Worm (Caenorhabditis elegans) whole organism, L4 larva: Measurements from ENCODE around the gene EGAP4.1.

Experiments
- F10B5.3 ChIP-seq: sonication (generic microtip); optimal IDR thresholded peaks from 2 replicates; lab custom pipeline; 2016; ENCODE audit warnings: mild to moderate bottlenecking, missing genetic modification characterization, missing compliant biosample characterization
- F26F4.8 ChIP-seq: fragments of 200-800 bp; sonication (Bioruptor generic); conservative IDR thresholded peaks from 2 replicates; pipeline ENCODE4 v1.3.6; 2022; ENCODE audit warnings: missing genetic modification characterization, missing compliant biosample characterization
- F37D6.2 ChIP-seq: sonication (generic microtip); optimal IDR thresholded peaks from 2 replicates; lab custom pipeline; 2016; ENCODE audit warnings: mild to moderate bottlenecking, missing genetic modification characterization, missing compliant biosample characterization
- T20F7.1 ChIP-seq: fragments of 200-800 bp; sonication (Bioruptor generic); optimal IDR thresholded peaks from 2 replicates; lab custom pipeline; 2018; ENCODE audit warnings: mild to moderate bottlenecking, missing genetic modification characterization, missing compliant biosample characterization
- Y48G9A.11 ChIP-seq: fragments of 200-800 bp; sonication (Bioruptor generic); IDR thresholded peaks from 2 replicates; pipeline ENCODE4 v1.3.6; 2022; ENCODE audit warnings: missing genetic modification reagents, missing genetic modification characterization, missing compliant biosample characterization
- Y5F2A.4 ChIP-seq: fragments of 200-800 bp; sonication (Bioruptor generic); optimal IDR thresholded peaks from 2 replicates; lab custom pipeline; 2018; ENCODE audit warnings: mild to moderate bottlenecking, missing genetic modification characterization, missing compliant biosample characterization
- ZK546.5 ChIP-seq, 2 experiments: sonication (generic microtip); optimal IDR thresholded peaks; 2 replicates each; lab custom pipeline; 2017; ENCODE audit warnings: missing biosample characterization in 2 of 2, missing genetic modification characterization in 2 of 2
- aha-1 ChIP-seq: fragments of 150-350 bp; peaks from one replicate; lab custom pipeline; 2014; ENCODE audit warnings: missing biosample characterization, missing genetic modification characterization
- aly-2 ChIP-seq: sonication (generic microtip); optimal IDR thresholded peaks from 2 replicates; lab custom pipeline; 2018; ENCODE audit warnings: missing biosample characterization, missing genetic modification characterization
- ama-1 ChIP-seq: fragments of 150-350 bp; optimal IDR thresholded peaks from 2 replicates; lab custom pipeline; 2014; ENCODE audit warnings: inconsistent platforms, mixed read lengths
- arid-1 ChIP-seq: fragments of 200-800 bp; sonication (Bioruptor generic); conservative IDR thresholded peaks from 2 replicates; pipeline ENCODE4 v1.3.6; 2022; ENCODE audit warnings: missing genetic modification reagents, missing genetic modification characterization, missing compliant biosample characterization
- attf-4 ChIP-seq: sonication (generic microtip); optimal IDR thresholded peaks from 3 replicates; lab custom pipeline; 2017; ENCODE audit warnings: missing biosample characterization, missing genetic modification characterization
- ceh-28 ChIP-seq: fragments of 150-350 bp; optimal IDR thresholded peaks from 2 replicates; lab custom pipeline; 2014; ENCODE audit warnings: missing biosample characterization, missing genetic modification reagents, missing genetic modification characterization
- ceh-32 ChIP-seq: sonication (generic microtip); optimal IDR thresholded peaks from 2 replicates; lab custom pipeline; 2016; ENCODE audit warnings: mild to moderate bottlenecking, missing genetic modification characterization, missing compliant biosample characterization; ENCODE audit not compliant: poor library complexity
- cey-2 ChIP-seq: sonication (generic microtip); optimal IDR thresholded peaks from 3 replicates; lab custom pipeline; 2017; ENCODE audit warnings: missing genetic modification characterization, mild to moderate bottlenecking, missing compliant biosample characterization, antibody characterized with exemption, borderline replicate concordance; ENCODE audit not compliant: insufficient read depth
- daf-19 ChIP-seq: fragments of 200-800 bp; sonication (Bioruptor generic); conservative IDR thresholded peaks from 2 replicates; pipeline ENCODE4 v1.3.6; 2022; ENCODE audit warnings: missing genetic modification characterization, missing compliant biosample characterization
- daf-8 ChIP-seq: fragments of 200-800 bp; sonication (Bioruptor generic); IDR thresholded peaks from 2 replicates; pipeline ENCODE4 v1.3.6; 2022; ENCODE audit warnings: missing genetic modification characterization, missing compliant biosample characterization
- dmd-6 ChIP-seq: fragments of 200-800 bp; sonication (Bioruptor generic); IDR thresholded peaks from 2 replicates; pipeline ENCODE4 v1.3.6; 2022; ENCODE audit warnings: missing genetic modification reagents, missing genetic modification characterization, missing compliant biosample characterization
- dmd-9 ChIP-seq: fragments of 200-800 bp; sonication (Bioruptor generic); IDR thresholded peaks from 2 replicates; pipeline ENCODE4 v1.3.6; 2022; ENCODE audit warnings: missing genetic modification reagents, missing genetic modification characterization, missing compliant biosample characterization
- dpl-1 ChIP-seq: fragments of 150-350 bp; optimal IDR thresholded peaks from 2 replicates; lab custom pipeline; 2014; ENCODE audit warnings: missing biosample characterization, missing genetic modification reagents, missing genetic modification characterization
- duxl-1 ChIP-seq: sonication (generic microtip); optimal IDR thresholded peaks from 2 replicates; lab custom pipeline; 2016; ENCODE audit warnings: mild to moderate bottlenecking, missing genetic modification characterization, moderate library complexity, missing compliant biosample characterization; ENCODE audit not compliant: poor library complexity
- fkh-10 ChIP-seq: fragments of 150-350 bp; optimal IDR thresholded peaks from 2 replicates; lab custom pipeline; 2014; ENCODE audit warnings: missing biosample characterization, missing genetic modification reagents, missing genetic modification characterization
- gei-8 ChIP-seq: fragments of 200-800 bp; sonication (Bioruptor generic); optimal IDR thresholded peaks from 2 replicates; lab custom pipeline; 2018; ENCODE audit warnings: mild to moderate bottlenecking, missing genetic modification characterization, missing compliant biosample characterization
- hif-1 ChIP-seq, 2 experiments: sonication (generic microtip); optimal IDR thresholded peaks; 2 replicates each; lab custom pipeline; 2016 to 2017; ENCODE audit warnings: missing compliant biosample characterization in 2 of 2, missing genetic modification characterization in 2 of 2, missing genetic modification reagents in 2 of 2, missing genotype in 2 of 2, mild to moderate bottlenecking in 1 of 2
- hlh-11 ChIP-seq: fragments of 200-800 bp; sonication (Bioruptor generic); optimal IDR thresholded peaks from 2 replicates; lab custom pipeline; 2018; ENCODE audit warnings: mild to moderate bottlenecking, missing genetic modification characterization, missing compliant biosample characterization
- hlh-30 ChIP-seq: sonication (generic microtip); optimal IDR thresholded peaks from 2 replicates; lab custom pipeline; 2017; ENCODE audit warnings: antibody characterized with exemption, mild to moderate bottlenecking, missing genetic modification characterization, missing compliant biosample characterization; ENCODE audit not compliant: insufficient read depth
- lin-1 ChIP-seq: fragments of 200-800 bp; sonication (Bioruptor generic); IDR thresholded peaks from 2 replicates; pipeline ENCODE4 v1.3.6; 2022; ENCODE audit warnings: missing genetic modification reagents, missing genetic modification characterization, missing compliant biosample characterization
- lin-13 ChIP-seq: fragments of 150-350 bp; optimal IDR thresholded peaks from 2 replicates; lab custom pipeline; 2014; ENCODE audit warnings: missing biosample characterization, missing genetic modification reagents, missing genetic modification characterization
- mdl-1 ChIP-seq, 2 experiments: fragments of 150-350 bp in 1 of 2; sonication (generic microtip) in 1 of 2; optimal IDR thresholded peaks; 2 replicates each; lab custom pipeline; 2014 to 2017; ENCODE audit warnings: missing biosample characterization in 2 of 2, missing genetic modification characterization in 2 of 2
- mdt-29 ChIP-seq: fragments of 200-800 bp; sonication (Bioruptor generic); IDR thresholded peaks from 2 replicates; pipeline ENCODE4 v1.3.6; 2022; ENCODE audit warnings: missing genetic modification reagents, missing genetic modification characterization, missing compliant biosample characterization
- mep-1 ChIP-seq: fragments of 150-350 bp; sonication (generic microtip); optimal IDR thresholded peaks from 3 replicates; lab custom pipeline; 2014; ENCODE audit warnings: missing biosample characterization, missing genetic modification characterization
- nhr-11 ChIP-seq: fragments of 150-350 bp; optimal IDR thresholded peaks from 2 replicates; lab custom pipeline; 2014; ENCODE audit warnings: missing biosample characterization, missing genetic modification characterization
- nhr-111 ChIP-seq: fragments of 200-800 bp; sonication (Bioruptor generic); optimal IDR thresholded peaks from 2 replicates; lab custom pipeline; 2018; ENCODE audit warnings: mild to moderate bottlenecking, missing genetic modification characterization, missing compliant biosample characterization
- nhr-25 ChIP-seq: sonication (generic microtip); optimal IDR thresholded peaks from 2 replicates; lab custom pipeline; 2017; ENCODE audit warnings: missing genetic modification characterization, mild to moderate bottlenecking, missing compliant biosample characterization, antibody characterized with exemption, moderate library complexity, borderline replicate concordance; ENCODE audit not compliant: insufficient read depth
- nhr-6 ChIP-seq: fragments of 150-350 bp; optimal IDR thresholded peaks from 2 replicates; lab custom pipeline; 2014; ENCODE audit warnings: missing biosample characterization, missing genetic modification characterization
- nhr-76 ChIP-seq: fragments of 150-350 bp; optimal IDR thresholded peaks from 2 replicates; lab custom pipeline; 2014; ENCODE audit warnings: missing biosample characterization, missing genetic modification characterization
- nhr-77 ChIP-seq: fragments of 150-350 bp; optimal IDR thresholded peaks from 2 replicates; lab custom pipeline; 2014; ENCODE audit warnings: missing biosample characterization, missing genetic modification characterization
- pha-4 ChIP-seq, 2 experiments: fragments of 150-350 bp in 1 of 2; fragments of 200-800 bp in 1 of 2; sonication (Bioruptor generic) in 1 of 2; IDR thresholded peaks in 1 of 2; optimal IDR thresholded peaks in 1 of 2; 2 replicates each; pipeline versions ENCODE4 v1.3.6 to Lab custom; 2014 to 2022; ENCODE audit warnings: missing genetic modification characterization in 2 of 2, missing genetic modification reagents in 2 of 2, missing biosample characterization in 1 of 2, missing compliant biosample characterization in 1 of 2
- rbr-2 ChIP-seq: sonication (generic microtip); optimal IDR thresholded peaks from 2 replicates; lab custom pipeline; 2016; ENCODE audit warnings: missing genotype, missing genetic modification characterization, missing compliant biosample characterization
- skn-1 ChIP-seq: fragments of 150-350 bp; optimal IDR thresholded peaks from 2 replicates; lab custom pipeline; 2014; ENCODE audit warnings: missing biosample characterization, missing genetic modification characterization
- tag-97 ChIP-seq: fragments of 200-800 bp; sonication (Bioruptor generic); IDR thresholded peaks from 2 replicates; pipeline ENCODE4 v1.3.6; 2022; ENCODE audit warnings: missing genetic modification characterization, missing compliant biosample characterization
- tra-1 ChIP-seq: fragments of 200-800 bp; sonication (Bioruptor generic); IDR thresholded peaks from 2 replicates; pipeline ENCODE4 v1.3.6; 2022; ENCODE audit warnings: missing genetic modification reagents, missing genetic modification characterization, missing compliant biosample characterization
- unc-130 ChIP-seq: sonication (generic microtip); optimal IDR thresholded peaks from 2 replicates; lab custom pipeline; 2016; ENCODE audit warnings: missing genetic modification reagents, missing genetic modification characterization, missing compliant biosample characterization
- zag-1 ChIP-seq: fragments of 150-350 bp; optimal IDR thresholded peaks from 2 replicates; lab custom pipeline; 2014; ENCODE audit warnings: missing biosample characterization, missing genetic modification characterization
- zfp-3 ChIP-seq: fragments of 200-800 bp; sonication (Bioruptor generic); conservative IDR thresholded peaks from 2 replicates; pipeline ENCODE4 v1.3.6; 2022; ENCODE audit warnings: missing genetic modification reagents, missing genetic modification characterization, missing compliant biosample characterization
- ztf-7 ChIP-seq: fragments of 150-350 bp; optimal IDR thresholded peaks from 2 replicates; lab custom pipeline; 2014; ENCODE audit warnings: missing biosample characterization, missing genetic modification characterization

EGAP4.1 gene

ce11 chrX:8739373-8739772, 12.2 kb upstream of the EGAP4.1 start, which contains the start of gene M02D8.2:
M02D8.2 (plus strand) TSS chrX:8739673.
- TF ChIP-seq dmd-6 (GFP tag; lab: Robert Waterston, UW) (no peak), aha-1 (tag; lab: Kevin White, UChicago) (peak; percentile 65)

ce11 chrX:8737801-8738200, 10.6 kb upstream of the EGAP4.1 start:
- TF ChIP-seq skn-1 (tag; lab: Kevin White, UChicago) (no peak), hlh-11 (no peak), nhr-77 (tag; lab: Kevin White, UChicago) (no peak), tag-97 (no peak), daf-8 (GFP tag; lab: Robert Waterston, UW) (no peak), mdl-1 (tag; optimal IDR thresholded peaks at IDR 0.05; lab: Kevin White, UChicago) (no peak), ceh-32 (tag; lab: Kevin White, UChicago) (no peak), ama-1 (lab: Kevin White, UChicago) (no peak), unc-130 (GFP tag; lab: Kevin White, UChicago) (no peak)
- TF ChIP-seq, all 104 proteins: peak for 0

- peak; percentile 91 for TF ChIP-seq hlh-30 (tag; lab: Kevin White, UChicago)
- peak; percentile 5 for TF ChIP-seq ztf-7 (tag; lab: Kevin White, UChicago)
- TF ChIP-seq lin-1 (GFP tag; lab: Robert Waterston, UW): 0 out of 2 replicates have a peak, but pooled peaks have one; percentile 13
- 0 out of 2 replicates have a peak, but pooled peaks have one; percentile 6 for TF ChIP-seq arid-1
- TF ChIP-seq nhr-77 (tag; lab: Kevin White, UChicago): peak; percentile 45
- no peak for TF ChIP-seq fkh-10 (GFP tag; lab: Kevin White, UChicago)
- TF ChIP-seq F26F4.8 (GFP tag; lab: Robert Waterston, UW): no peak
- TF ChIP-seq daf-19 (GFP tag; lab: Robert Waterston, UW): no peak
- no peak for TF ChIP-seq aly-2 (tag; lab: Kevin White, UChicago)
- TF ChIP-seq hlh-11: peak; percentile 70
- no peak for TF ChIP-seq nhr-11
- TF ChIP-seq ZK546.5 (tag; optimal IDR thresholded peaks at IDR 0.05; lab: Kevin White, UChicago): no peak
- no peak for TF ChIP-seq zag-1 (tag; lab: Kevin White, UChicago)
- no peak for TF ChIP-seq mdt-29 (GFP tag; lab: Robert Waterston, UW)
- TF ChIP-seq Y5F2A.4 (GFP tag; lab: Kevin White, UChicago): no peak
- peak; percentile 43 for TF ChIP-seq nhr-25 (tag; lab: Kevin White, UChicago)
- no peak for TF ChIP-seq Y48G9A.11 (GFP tag; lab: Robert Waterston, UW)
- TF ChIP-seq nhr-6 (tag; lab: Kevin White, UChicago): peak; percentile 10
- TF ChIP-seq F10B5.3 (tag; lab: Kevin White, UChicago): no peak
- peak; percentile 66 for TF ChIP-seq dpl-1 (GFP tag; lab: Kevin White, UChicago)
- no peak for TF ChIP-seq duxl-1 (tag; lab: Kevin White, UChicago)
- peak in 1 of 2 experiments; percentile 41 for TF ChIP-seq hif-1 (tag; optimal IDR thresholded peaks at IDR 0.05; lab: Kevin White, UChicago)
- peak; percentile 10 for TF ChIP-seq F37D6.2 (tag; lab: Kevin White, UChicago)
- TF ChIP-seq skn-1 (tag; lab: Kevin White, UChicago): no peak
- TF ChIP-seq attf-4: no peak
- no peak for TF ChIP-seq nhr-111 (GFP tag; lab: Kevin White, UChicago)
- TF ChIP-seq mep-1: peak; percentile 74
- peak; percentile 23 for TF ChIP-seq ceh-28 (tag; lab: Kevin White, UChicago)
- TF ChIP-seq gei-8: no peak
- TF ChIP-seq nhr-76: no peak
- TF ChIP-seq rbr-2 (tag; lab: Kevin White, UChicago): peak; percentile 57
- no peak for TF ChIP-seq zfp-3 (GFP tag; lab: Robert Waterston, UW)
- TF ChIP-seq dmd-9: no peak
- TF ChIP-seq pha-4 (GFP tag; IDR thresholded peaks at IDR 0.05; lab: Robert Waterston, UW): no peak
- TF ChIP-seq pha-4 (tag; optimal IDR thresholded peaks at IDR 0.05; lab: Kevin White, UChicago): peak; percentile 48
- no peak for TF ChIP-seq tra-1 (GFP tag; lab: Robert Waterston, UW)
- TF ChIP-seq lin-13: peak; percentile 10
- TF ChIP-seq cey-2 (tag; lab: Kevin White, UChicago): no peak
- peak; percentile 10 for TF ChIP-seq T20F7.1
Observed at ce11 chrX:8736965-8737464, 9.8 kb upstream of the EGAP4.1 start, which contains the start of gene M02D8.3. M02D8.3 (minus strand) TSS chrX:8737015.
